Fruit fly (Drosophila melanogaster) whole organism, embryonic: ENCODE results near the gene CG15356.
A peak's percentile ranks its signal among the peaks of the same experiment; 100 is the strongest.

Experiments
- ATbp ChIP-seq: fragments of 200-800 bp; sonication (Bioruptor generic); optimal IDR thresholded peaks from 2 replicates; lab custom pipeline; 2017; ENCODE audit warnings: missing biosample characterization, mild to moderate bottlenecking, missing genetic modification characterization, missing genetic modification reagents
- Asciz ChIP-seq: fragments of 200-800 bp; sonication (Bioruptor generic); optimal IDR thresholded peaks from 2 replicates; lab custom pipeline; 2017; ENCODE audit warnings: missing biosample characterization, mild to moderate bottlenecking, missing genetic modification characterization, missing genetic modification reagents
- Bgb ChIP-seq: fragments of 200-800 bp; sonication (Bioruptor generic); IDR thresholded peaks from 2 replicates; pipeline ENCODE4 v1.3.6; 2022; ENCODE audit warnings: missing biosample characterization, missing genetic modification characterization; ENCODE audit not compliant: partially characterized antibody
- CG10321 ChIP-seq: fragments of 200-800 bp; sonication (Bioruptor generic); IDR thresholded peaks from 2 replicates; pipeline ENCODE4 v1.3.6; 2022; ENCODE audit warnings: missing biosample characterization, missing genetic modification characterization
- CG10431 ChIP-seq: fragments of 200-800 bp; sonication (Bioruptor generic); optimal IDR thresholded peaks from 3 replicates; lab custom pipeline; 2018; ENCODE audit warnings: missing biosample characterization, mild to moderate bottlenecking, missing genetic modification characterization
- CG11504 ChIP-seq: fragments of 200-800 bp; sonication (Bioruptor generic); optimal IDR thresholded peaks from 3 replicates; lab custom pipeline; 2019; ENCODE audit warnings: missing biosample characterization, mild to moderate bottlenecking, missing genetic modification characterization, moderate library complexity
- CG11560 ChIP-seq: fragments of 200-800 bp; sonication (Bioruptor generic); IDR thresholded peaks from 3 replicates; pipeline ENCODE4 v1.3.6; 2022; ENCODE audit warnings: missing biosample characterization, missing genetic modification characterization
- CG12769 ChIP-seq: fragments of 200-800 bp; sonication (Bioruptor generic); optimal IDR thresholded peaks from 2 replicates; lab custom pipeline; 2019; ENCODE audit warnings: missing biosample characterization, mild to moderate bottlenecking, missing genetic modification characterization, moderate library complexity
- CG14050 ChIP-seq: fragments of 200-800 bp; sonication (Bioruptor generic); IDR thresholded peaks from 3 replicates; pipeline ENCODE4 v1.3.6; 2022; ENCODE audit warnings: missing biosample characterization, missing genetic modification characterization
- CG15514 ChIP-seq: fragments of 200-800 bp; sonication (Bioruptor generic); optimal IDR thresholded peaks from 3 replicates; lab custom pipeline; 2017; ENCODE audit warnings: missing biosample characterization, missing genetic modification characterization, mild to moderate bottlenecking, moderate library complexity, missing genetic modification reagents
- CG17328 ChIP-seq: fragments of 200-800 bp; sonication (Bioruptor generic); IDR thresholded peaks from 2 replicates; pipeline ENCODE4 v1.3.6; 2022; ENCODE audit warnings: missing biosample characterization, missing genetic modification characterization
- CG18262 ChIP-seq: fragments of 200-800 bp; optimal IDR thresholded peaks from 3 replicates; lab custom pipeline; 2019; ENCODE audit warnings: missing biosample characterization, mild to moderate bottlenecking, missing genetic modification characterization, moderate library complexity
- CG6272 ChIP-seq: fragments of 200-800 bp; sonication (Bioruptor generic); IDR thresholded peaks from 2 replicates; pipeline ENCODE4 v1.3.6; 2022; ENCODE audit warnings: missing biosample characterization, missing genetic modification characterization
- CG6765 ChIP-seq: fragments of 200-800 bp; sonication (Bioruptor generic); optimal IDR thresholded peaks from 3 replicates; lab custom pipeline; 2017; ENCODE audit warnings: missing biosample characterization, mild to moderate bottlenecking, missing genetic modification characterization
- CG6854 ChIP-seq: fragments of 200-800 bp; sonication (Bioruptor generic); optimal IDR thresholded peaks from 3 replicates; lab custom pipeline; 2017; ENCODE audit warnings: missing biosample characterization, mild to moderate bottlenecking, missing genetic modification characterization
- CG7928 ChIP-seq: fragments of 200-800 bp; sonication (Bioruptor generic); optimal IDR thresholded peaks from 2 replicates; lab custom pipeline; 2017; ENCODE audit warnings: missing biosample characterization, mild to moderate bottlenecking, missing genetic modification characterization
- CG8388 ChIP-seq: fragments of 200-800 bp; sonication (Bioruptor generic); optimal IDR thresholded peaks from 2 replicates; lab custom pipeline; 2019; ENCODE audit warnings: missing biosample characterization, mild to moderate bottlenecking, missing genetic modification characterization, moderate library complexity
- CG8765 ChIP-seq: fragments of 200-800 bp; sonication (Bioruptor generic); IDR thresholded peaks from 2 replicates; pipeline ENCODE4 v1.3.6; 2022; ENCODE audit warnings: missing biosample characterization, missing genetic modification characterization
- CG8924 ChIP-seq: fragments of 200-800 bp; optimal IDR thresholded peaks from 3 replicates; lab custom pipeline; 2019; ENCODE audit warnings: missing biosample characterization, mild to moderate bottlenecking, missing genetic modification characterization, moderate library complexity
- CG9609 ChIP-seq: fragments of 200-800 bp; sonication (Bioruptor generic); optimal IDR thresholded peaks from 3 replicates; lab custom pipeline; 2016; ENCODE audit warnings: missing biosample characterization, missing genetic modification characterization
- Doc3 ChIP-seq: fragments of 200-800 bp; sonication (Bioruptor generic); IDR thresholded peaks from 3 replicates; pipeline ENCODE4 v1.3.6; 2022; ENCODE audit warnings: missing biosample characterization, missing genetic modification characterization; ENCODE audit not compliant: partially characterized antibody
- ERR ChIP-seq: fragments of 200-800 bp; sonication (Bioruptor generic); optimal IDR thresholded peaks from 2 replicates; lab custom pipeline; 2016; ENCODE audit warnings: missing biosample characterization, missing genetic modification characterization
- HLHmδ ChIP-seq: fragments of 200-800 bp; sonication (Bioruptor generic); optimal IDR thresholded peaks from 2 replicates; lab custom pipeline; 2018; ENCODE audit warnings: missing biosample characterization, mild to moderate bottlenecking, missing genetic modification characterization, moderate library complexity
- Hr3 ChIP-seq: fragments of 200-800 bp; sonication (Bioruptor generic); optimal IDR thresholded peaks from 3 replicates; lab custom pipeline; 2016; ENCODE audit warnings: missing biosample characterization, missing genetic modification characterization
- NC2β ChIP-seq: fragments of 200-800 bp; sonication (Bioruptor generic); optimal IDR thresholded peaks from 2 replicates; lab custom pipeline; 2016; ENCODE audit warnings: missing biosample characterization, missing genetic modification characterization
- Nf-YB ChIP-seq: fragments of 200-800 bp; sonication (Bioruptor generic); optimal IDR thresholded peaks from 3 replicates; lab custom pipeline; 2019; ENCODE audit warnings: missing biosample characterization, mild to moderate bottlenecking, missing genetic modification characterization, moderate library complexity
- Rfx ChIP-seq: fragments of 200-800 bp; sonication (Bioruptor generic); IDR thresholded peaks from 2 replicates; pipeline ENCODE4 v1.3.6; 2022; ENCODE audit warnings: missing biosample characterization, missing genetic modification characterization
- Sox102F ChIP-seq: fragments of 200-800 bp; sonication (Bioruptor generic); optimal IDR thresholded peaks from 2 replicates; lab custom pipeline; 2018; ENCODE audit warnings: missing biosample characterization, mild to moderate bottlenecking, missing genetic modification characterization, moderate library complexity
- Xrp1 ChIP-seq: fragments of 200-800 bp; sonication (Bioruptor generic); IDR thresholded peaks from 2 replicates; pipeline ENCODE4 v1.3.6; 2022; ENCODE audit warnings: missing biosample characterization, missing genetic modification characterization
- abd-A ChIP-seq: fragments of 200-800 bp; sonication (Bioruptor generic); optimal IDR thresholded peaks from 3 replicates; lab custom pipeline; 2019; ENCODE audit warnings: missing biosample characterization, mild to moderate bottlenecking, missing genetic modification characterization, moderate library complexity
- ac ChIP-seq: fragments of 200-800 bp; sonication (Bioruptor generic); optimal IDR thresholded peaks from 3 replicates; lab custom pipeline; 2017; ENCODE audit warnings: missing biosample characterization, mild to moderate bottlenecking, missing genetic modification characterization
- ase ChIP-seq: fragments of 200-800 bp; sonication (Bioruptor generic); IDR thresholded peaks from 3 replicates; pipeline ENCODE4 v1.3.6; 2022; ENCODE audit warnings: missing biosample characterization, missing genetic modification characterization
- bcd ChIP-seq: fragments of 200-800 bp; sonication (Bioruptor generic); optimal IDR thresholded peaks from 2 replicates; lab custom pipeline; 2017; ENCODE audit warnings: missing biosample characterization, mild to moderate bottlenecking, missing genetic modification characterization
- chif ChIP-seq, 2 experiments: fragments of 200-800 bp; sonication (Bioruptor generic); optimal IDR thresholded peaks; 3 replicates each; lab custom pipeline; 2016; ENCODE audit warnings: missing biosample characterization in 2 of 2, missing genetic modification characterization in 2 of 2
- ftz-f1 ChIP-seq: fragments of 200-800 bp; sonication (Bioruptor generic); optimal IDR thresholded peaks from 2 replicates; lab custom pipeline; 2016; ENCODE audit warnings: missing biosample characterization, missing genetic modification characterization
- fu2 ChIP-seq: fragments of 200-800 bp; sonication (Bioruptor generic); optimal IDR thresholded peaks from 2 replicates; lab custom pipeline; 2016; ENCODE audit warnings: missing biosample characterization, missing genetic modification characterization
- gem ChIP-seq: fragments of 200-800 bp; sonication (Bioruptor generic); optimal IDR thresholded peaks from 2 replicates; lab custom pipeline; 2019; ENCODE audit warnings: missing biosample characterization, mild to moderate bottlenecking, missing genetic modification characterization, moderate library complexity
- kah ChIP-seq: fragments of 200-800 bp; sonication (Bioruptor generic); optimal IDR thresholded peaks from 2 replicates; lab custom pipeline; 2018; ENCODE audit warnings: missing biosample characterization, mild to moderate bottlenecking, missing genetic modification characterization
- org-1 ChIP-seq: fragments of 200-800 bp; sonication (Bioruptor generic); optimal IDR thresholded peaks from 2 replicates; lab custom pipeline; 2017; ENCODE audit warnings: missing biosample characterization, missing genetic modification characterization
- pb ChIP-seq: fragments of 200-800 bp; sonication (Bioruptor generic); optimal IDR thresholded peaks from 3 replicates; lab custom pipeline; 2016; ENCODE audit warnings: missing biosample characterization, missing genetic modification characterization
- pum ChIP-seq: fragments of 200-800 bp; sonication (Bioruptor generic); optimal IDR thresholded peaks from 2 replicates; lab custom pipeline; 2016; ENCODE audit warnings: missing biosample characterization, missing genetic modification characterization
- repo ChIP-seq: fragments of 200-800 bp; sonication (Bioruptor generic); optimal IDR thresholded peaks from 2 replicates; lab custom pipeline; 2016; ENCODE audit warnings: missing biosample characterization, missing genetic modification characterization
- sc ChIP-seq, 3 experiments: fragments of >200 bp in 2 of 3; fragments of 200-800 bp in 1 of 3; sonication (Bioruptor generic) in 1 of 3; optimal IDR thresholded peaks; 2 replicates in 2 of 3; 3 replicates in 1 of 3; lab custom pipeline; 2017; ENCODE audit warnings: mild to moderate bottlenecking in 1 of 3, missing biosample characterization in 1 of 3, missing genetic modification characterization in 1 of 3, missing genetic modification reagents in 1 of 3
- scrt ChIP-seq: fragments of 200-800 bp; sonication (Bioruptor generic); optimal IDR thresholded peaks from 2 replicates; lab custom pipeline; 2018; ENCODE audit warnings: missing biosample characterization, mild to moderate bottlenecking, missing genetic modification characterization, moderate library complexity
- stc ChIP-seq: fragments of 200-800 bp; sonication (Bioruptor generic); IDR thresholded peaks from 2 replicates; pipeline ENCODE4 v1.3.6; 2022; ENCODE audit warnings: missing biosample characterization, missing genetic modification characterization
- tll ChIP-seq, 2 experiments: fragments of 200-800 bp in 1 of 2; fragments of >200 bp in 1 of 2; sonication (Bioruptor generic) in 1 of 2; optimal IDR thresholded peaks; 2 replicates each; lab custom pipeline; 2017 to 2019; ENCODE audit warnings: missing biosample characterization in 2 of 2, missing genetic modification characterization in 2 of 2, mild to moderate bottlenecking in 1 of 2, moderate library complexity in 1 of 2
- vvl ChIP-seq: fragments of 200-800 bp; sonication (Bioruptor generic); IDR thresholded peaks from 2 replicates; pipeline ENCODE4 v1.3.6; 2022; ENCODE audit warnings: missing biosample characterization, missing genetic modification characterization

CG15356 gene

dm6 chr2L:1925917-1926864 lies 54.4 kb downstream of the CG15356 start:
- TF ChIP-seq CG10431: no peak
- TF ChIP-seq CG11504 (tag; lab: Kevin White, UChicago): peak; percentile 41
- peak; percentile 6 for TF ChIP-seq CG8388
- no peak for TF ChIP-seq scrt (GFP tag; lab: Kevin White, UChicago)
- no peak for TF ChIP-seq HLHmδ (GFP tag; lab: Kevin White, UChicago)
- TF ChIP-seq CG6765: no peak
- TF ChIP-seq chif (GFP tag; optimal IDR thresholded peaks at IDR 0.05; lab: Kevin White, UChicago): no peak
- TF ChIP-seq ftz-f1 (GFP tag; lab: Kevin White, UChicago): no peak
- peak; percentile 4 for TF ChIP-seq Asciz
- no peak for TF ChIP-seq tll (GFP tag; optimal IDR thresholded peaks at IDR 0.05; lab: Kevin White, UChicago)
- 0 out of 2 replicates have a peak, but pooled peaks have one; percentile 40 for TF ChIP-seq CG17328 (GFP tag; lab: Robert Waterston, UW)
- no peak for TF ChIP-seq Nf-YB (GFP tag; lab: Kevin White, UChicago)
- no peak for TF ChIP-seq CG6272 (GFP tag; lab: Robert Waterston, UW)
- peak; percentile 48; the same call in 1 of the 3 replicates for TF ChIP-seq ase (GFP tag; lab: Robert Waterston, UW)
- TF ChIP-seq fu2 (GFP tag; lab: Kevin White, UChicago): no peak
- peak; percentile 55 for TF ChIP-seq ATbp (GFP tag; lab: Kevin White, UChicago)
- TF ChIP-seq CG18262: peak; percentile 41
- no peak for TF ChIP-seq CG11560 (tag; lab: Robert Waterston, UW)
- TF ChIP-seq Rfx (GFP tag; lab: Robert Waterston, UW): no peak
- peak; percentile 50 for TF ChIP-seq abd-A (tag; lab: Kevin White, UChicago)
- no peak for TF ChIP-seq pb (GFP tag; lab: Kevin White, UChicago)
- TF ChIP-seq CG9609 (GFP tag; lab: Kevin White, UChicago): no peak
- peak; percentile 17 for TF ChIP-seq CG8924
- peak; percentile 48 for TF ChIP-seq gem (tag; lab: Kevin White, UChicago)
- TF ChIP-seq ERR: no peak
- TF ChIP-seq CG7928 (GFP tag; lab: Kevin White, UChicago): no peak
- peak; percentile 60; the same call in 1 of the 2 replicates for TF ChIP-seq Xrp1 (GFP tag; lab: Robert Waterston, UW)
- TF ChIP-seq NC2β (GFP tag; lab: Kevin White, UChicago): no peak
- TF ChIP-seq CG12769: peak; percentile 58
- no peak for TF ChIP-seq Bgb (GFP tag; lab: Robert Waterston, UW)
- no peak for TF ChIP-seq CG6854
- no peak for TF ChIP-seq repo
- TF ChIP-seq kah (GFP tag; lab: Kevin White, UChicago): no peak
- peak; percentile 71 for TF ChIP-seq Sox102F (GFP tag; lab: Kevin White, UChicago)
- TF ChIP-seq Hr3: peak; percentile 9
- TF ChIP-seq bcd (GFP tag; lab: Kevin White, UChicago): no peak
- TF ChIP-seq ac: no peak
- no peak for TF ChIP-seq sc (optimal IDR thresholded peaks at IDR 0.05; lab: Kevin White, UChicago)
- no peak for TF ChIP-seq sc (GFP tag; optimal IDR thresholded peaks at IDR 0.05; lab: Kevin White, UChicago)
- no peak for TF ChIP-seq CG15514 (GFP tag; lab: Kevin White, UChicago)
- TF ChIP-seq org-1 (GFP tag; lab: Kevin White, UChicago): no peak
- TF ChIP-seq CG8765 (GFP tag; lab: Robert Waterston, UW): no peak
- TF ChIP-seq stc (GFP tag; lab: Robert Waterston, UW): peak; percentile 48; the same call in 1 of the 2 replicates
- no peak for TF ChIP-seq CG10321
- TF ChIP-seq CG14050 (GFP tag; lab: Robert Waterston, UW): peak; percentile 28; the same call in 1 of the 3 replicates
- no peak for TF ChIP-seq pum (GFP tag; lab: Kevin White, UChicago)
- TF ChIP-seq vvl (GFP tag; lab: Robert Waterston, UW): peak; percentile 54; the same call in 1 of the 2 replicates
- TF ChIP-seq Doc3 (GFP tag; lab: Robert Waterston, UW): no peak
